Fruit fly (Drosophila melanogaster): ENCODE data around the gene Zcchc7.

The Zcchc7 gene

dm6 chr3L:16862284-16862683 lies 17.1 kb downstream of the Zcchc7 start, which contains the start of gene Rh4 (continued):
- TF ChIP-seq ap (GFP tag; IDR thresholded peaks at IDR 0.05) (no peak), Mes4 (GFP tag; optimal IDR thresholded peaks at IDR 0.05) (no peak), maf-S (GFP tag; optimal IDR thresholded peaks at IDR 0.05) (no peak), Eip74EF (GFP tag; optimal IDR thresholded peaks at IDR 0.05) (no peak), CG12104 (GFP tag; optimal IDR thresholded peaks at IDR 0.05) (no peak), CG11398 (GFP tag; optimal IDR thresholded peaks at IDR 0.05) (no peak), chm (GFP tag; IDR thresholded peaks at IDR 0.05) (no peak), shn (GFP tag; optimal IDR thresholded peaks at IDR 0.05) (no peak), PHDP (tag; optimal IDR thresholded peaks at IDR 0.05) (no peak), CG30403 (GFP tag; optimal IDR thresholded peaks at IDR 0.05) (no peak), Med (GFP tag) (peak; percentile 70), Optix (GFP tag; IDR thresholded peaks at IDR 0.05) (0 out of 3 replicates have a peak, but pooled peaks have one; percentile 24), zen2 (GFP tag; IDR thresholded peaks at IDR 0.05; ENCODE audit: partially characterized antibody) (no peak), Trl (optimal IDR thresholded peaks at IDR 0.05) (no peak), Trl (GFP tag; optimal IDR thresholded peaks at IDR 0.05) (no peak), CG10543 (GFP tag; optimal IDR thresholded peaks at IDR 0.05) (no peak), Atf-2 (GFP tag; optimal IDR thresholded peaks at IDR 0.05) (no peak), CG2712 (tag; optimal IDR thresholded peaks at IDR 0.05) (no peak), kni (GFP tag; optimal IDR thresholded peaks at IDR 0.05) (no peak), dysf (GFP tag; IDR thresholded peaks at IDR 0.05) (no peak), esg (GFP tag; conservative IDR thresholded peaks at IDR 0.05) (no peak), CG10321 (GFP tag; IDR thresholded peaks at IDR 0.05) (no peak), da (GFP tag; optimal IDR thresholded peaks at IDR 0.05) (no peak), CG16779 (GFP tag; IDR thresholded peaks at IDR 0.05) (peak; percentile 23; the same call in 1 of the 2 replicates), CG4854 (GFP tag; optimal IDR thresholded peaks at IDR 0.05) (no peak), H15 (GFP tag; IDR thresholded peaks at IDR 0.05) (no peak), fd102C (GFP tag; optimal IDR thresholded peaks at IDR 0.05) (no peak), jumu (GFP tag; optimal IDR thresholded peaks at IDR 0.05) (no peak), CG8765 (GFP tag; IDR thresholded peaks at IDR 0.05) (no peak), danr (GFP tag; IDR thresholded peaks at IDR 0.05) (no peak), cad (GFP tag; optimal IDR thresholded peaks at IDR 0.05) (no peak), CG7271 (tag; optimal IDR thresholded peaks at IDR 0.05) (no peak), CG4820 (GFP tag; optimal IDR thresholded peaks at IDR 0.05) (no peak), CG4617 (GFP tag; optimal IDR thresholded peaks at IDR 0.05; ENCODE audit: borderline replicate concordance) (no peak), slou (GFP tag; optimal IDR thresholded peaks at IDR 0.05) (no peak), Bgb (GFP tag; IDR thresholded peaks at IDR 0.05; ENCODE audit: partially characterized antibody) (0 out of 2 replicates have a peak, but pooled peaks have one; percentile 24), CG9932 (GFP tag; IDR thresholded peaks at IDR 0.05) (peak; percentile 47), CG13624 (GFP tag; optimal IDR thresholded peaks at IDR 0.05) (no peak), sd (tag; optimal IDR thresholded peaks at IDR 0.05) (no peak), D19B (GFP tag; optimal IDR thresholded peaks at IDR 0.05) (no peak), CG6765 (GFP tag; optimal IDR thresholded peaks at IDR 0.05) (no peak), fru (optimal IDR thresholded peaks at IDR 0.05) (no peak), CG18599 (GFP tag; optimal IDR thresholded peaks at IDR 0.05) (no peak), CG14965 (GFP tag; optimal IDR thresholded peaks at IDR 0.05; ENCODE audit: borderline replicate concordance) (no peak), mld (GFP tag; IDR thresholded peaks at IDR 0.05; ENCODE audit: partially characterized antibody) (0 out of 3 replicates have a peak, but pooled peaks have one; percentile 14), dmrt99B (tag; optimal IDR thresholded peaks at IDR 0.05) (no peak), Poxn (GFP tag; IDR thresholded peaks at IDR 0.05) (no peak), nmo (GFP tag; optimal IDR thresholded peaks at IDR 0.05) (no peak), vfl (GFP tag; optimal IDR thresholded peaks at IDR 0.05) (no peak), CG6254 (GFP tag; optimal IDR thresholded peaks at IDR 0.05) (no peak)

All from whole organism, embryonic.